Worm (Caenorhabditis elegans) whole organism, late embryonic: ENCODE results near the gene hsp-43.
A peak's percentile ranks its signal among the peaks of the same experiment; 100 is the strongest.

Experiments
- C08G9.2 ChIP-seq: sonication (generic microtip); optimal IDR thresholded peaks from 2 replicates; lab custom pipeline; 2016; ENCODE audit warnings: mild to moderate bottlenecking, missing genetic modification characterization, moderate library complexity, missing compliant biosample characterization
- C38D4.7 ChIP-seq: fragments of 200-800 bp; sonication (Bioruptor generic); optimal IDR thresholded peaks from 2 replicates; lab custom pipeline; 2018; ENCODE audit warnings: mild to moderate bottlenecking, missing genetic modification characterization, moderate library complexity, missing compliant biosample characterization
- F13H6.1 ChIP-seq: sonication (generic microtip); optimal IDR thresholded peaks from 2 replicates; lab custom pipeline; 2016; ENCODE audit warnings: missing genetic modification characterization, missing compliant biosample characterization
- K02D7.2 ChIP-seq: sonication (generic microtip); optimal IDR thresholded peaks from 2 replicates; lab custom pipeline; 2017; ENCODE audit warnings: mild to moderate bottlenecking, missing genetic modification characterization, missing compliant biosample characterization
- K09A11.1 ChIP-seq: sonication (generic microtip); optimal IDR thresholded peaks from 2 replicates; lab custom pipeline; 2017; ENCODE audit warnings: antibody characterized with exemption, mild to moderate bottlenecking, missing genetic modification characterization, missing compliant biosample characterization; ENCODE audit not compliant: insufficient read depth
- T23F11.4 ChIP-seq: fragments of 200-800 bp; sonication (Bioruptor generic); optimal IDR thresholded peaks from 2 replicates; lab custom pipeline; 2018; ENCODE audit warnings: mild to moderate bottlenecking, missing genetic modification characterization, missing compliant biosample characterization
- ceh-14 ChIP-seq: sonication (generic microtip); optimal IDR thresholded peaks from 2 replicates; lab custom pipeline; 2016; ENCODE audit warnings: missing genotype, missing genetic modification characterization, missing compliant biosample characterization
- ceh-30 ChIP-seq: fragments of 150-350 bp; optimal IDR thresholded peaks from 2 replicates; lab custom pipeline; 2014; ENCODE audit warnings: missing biosample characterization, missing genetic modification characterization
- ceh-34 ChIP-seq: sonication (generic microtip); optimal IDR thresholded peaks from 2 replicates; lab custom pipeline; 2016; ENCODE audit warnings: mild to moderate bottlenecking, missing genetic modification characterization, missing compliant biosample characterization
- ceh-45 ChIP-seq: fragments of 200-800 bp; sonication (Bioruptor generic); IDR thresholded peaks from 2 replicates; pipeline ENCODE4 v1.3.6; 2022; ENCODE audit warnings: missing genetic modification reagents, missing genetic modification characterization, missing compliant biosample characterization
- ceh-48 ChIP-seq: sonication (generic microtip); optimal IDR thresholded peaks from 2 replicates; lab custom pipeline; 2016; ENCODE audit warnings: missing genetic modification characterization, inconsistent platforms, missing compliant biosample characterization
- che-1 ChIP-seq: sonication (generic microtip); optimal IDR thresholded peaks from 2 replicates; lab custom pipeline; 2016; ENCODE audit warnings: mild to moderate bottlenecking, missing genetic modification characterization, missing compliant biosample characterization
- dmd-4 ChIP-seq: sonication (generic microtip); optimal IDR thresholded peaks from 2 replicates; lab custom pipeline; 2016; ENCODE audit warnings: borderline replicate concordance, missing genetic modification characterization, missing compliant biosample characterization
- elt-4 ChIP-seq: sonication (generic microtip); optimal IDR thresholded peaks from 2 replicates; lab custom pipeline; 2016; ENCODE audit warnings: missing genetic modification characterization, missing compliant biosample characterization
- ets-4 ChIP-seq: sonication (generic microtip); optimal IDR thresholded peaks from 2 replicates; lab custom pipeline; 2016; ENCODE audit warnings: missing genetic modification characterization, missing compliant biosample characterization
- gmeb-2 ChIP-seq: sonication (generic microtip); optimal IDR thresholded peaks from 2 replicates; lab custom pipeline; 2016; ENCODE audit warnings: missing genetic modification characterization, inconsistent platforms, missing compliant biosample characterization
- hlh-13 ChIP-seq: fragments of 200-800 bp; sonication (Bioruptor generic); optimal IDR thresholded peaks from 2 replicates; lab custom pipeline; 2018; ENCODE audit warnings: mild to moderate bottlenecking, missing genetic modification characterization, missing compliant biosample characterization
- lin-11 ChIP-seq: fragments of 200-800 bp; sonication (Bioruptor generic); optimal IDR thresholded peaks from 2 replicates; lab custom pipeline; 2018; ENCODE audit warnings: mild to moderate bottlenecking, missing genetic modification characterization, missing compliant biosample characterization
- madf-2 ChIP-seq: sonication (generic microtip); optimal IDR thresholded peaks from 2 replicates; lab custom pipeline; 2017; ENCODE audit warnings: missing genetic modification characterization, missing compliant biosample characterization
- mec-3 ChIP-seq: sonication (generic microtip); optimal IDR thresholded peaks from 2 replicates; lab custom pipeline; 2016; ENCODE audit warnings: borderline replicate concordance, missing genetic modification characterization, missing compliant biosample characterization
- npax-4 ChIP-seq: sonication (generic microtip); optimal IDR thresholded peaks from 2 replicates; lab custom pipeline; 2016; ENCODE audit warnings: missing genetic modification characterization, missing compliant biosample characterization
- pag-3 ChIP-seq: sonication (generic microtip); optimal IDR thresholded peaks from 2 replicates; lab custom pipeline; 2016; ENCODE audit warnings: missing compliant biosample characterization, missing genetic modification characterization, borderline replicate concordance
- pax-1 ChIP-seq: fragments of 150-350 bp; optimal IDR thresholded peaks from 2 replicates; lab custom pipeline; 2014; ENCODE audit warnings: missing biosample characterization, missing genetic modification characterization
- ref-2 ChIP-seq: sonication (generic microtip); optimal IDR thresholded peaks from 2 replicates; lab custom pipeline; 2016; ENCODE audit warnings: missing genetic modification characterization, missing compliant biosample characterization
- rnt-1 ChIP-seq: sonication (generic microtip); optimal IDR thresholded peaks from 2 replicates; lab custom pipeline; 2016; ENCODE audit warnings: missing genetic modification characterization, missing compliant biosample characterization
- sox-2 ChIP-seq: fragments of 200-800 bp; sonication (Bioruptor generic); IDR thresholded peaks from 2 replicates; pipeline ENCODE4 v1.3.6; 2022; ENCODE audit warnings: missing genetic modification reagents, missing genetic modification characterization, missing compliant biosample characterization
- syd-9 ChIP-seq: sonication (generic microtip); optimal IDR thresholded peaks from 2 replicates; lab custom pipeline; 2016; ENCODE audit warnings: mild to moderate bottlenecking, missing genetic modification characterization, moderate library complexity, missing compliant biosample characterization
- tbx-2 ChIP-seq: sonication (generic microtip); optimal IDR thresholded peaks from 2 replicates; lab custom pipeline; 2016; ENCODE audit warnings: missing genetic modification characterization, missing compliant biosample characterization
- ttx-3 ChIP-seq: sonication (generic microtip); optimal IDR thresholded peaks from 2 replicates; lab custom pipeline; 2016; ENCODE audit warnings: missing genetic modification reagents, missing genetic modification characterization, missing compliant biosample characterization
- unc-42 ChIP-seq: sonication (generic microtip); optimal IDR thresholded peaks from 2 replicates; lab custom pipeline; 2016; ENCODE audit warnings: missing genotype, missing genetic modification characterization, missing compliant biosample characterization
- unc-55 ChIP-seq: sonication (generic microtip); optimal IDR thresholded peaks from 2 replicates; lab custom pipeline; 2017; ENCODE audit warnings: missing biosample characterization, missing genetic modification reagents, missing genetic modification characterization
- unc-86 ChIP-seq: sonication (generic microtip); optimal IDR thresholded peaks from 2 replicates; lab custom pipeline; 2016; ENCODE audit warnings: missing genetic modification characterization, missing compliant biosample characterization
- zip-5 ChIP-seq: sonication (generic microtip); optimal IDR thresholded peaks from 2 replicates; lab custom pipeline; 2016; ENCODE audit warnings: missing genetic modification characterization, missing compliant biosample characterization

hsp-43 gene

DNA sequence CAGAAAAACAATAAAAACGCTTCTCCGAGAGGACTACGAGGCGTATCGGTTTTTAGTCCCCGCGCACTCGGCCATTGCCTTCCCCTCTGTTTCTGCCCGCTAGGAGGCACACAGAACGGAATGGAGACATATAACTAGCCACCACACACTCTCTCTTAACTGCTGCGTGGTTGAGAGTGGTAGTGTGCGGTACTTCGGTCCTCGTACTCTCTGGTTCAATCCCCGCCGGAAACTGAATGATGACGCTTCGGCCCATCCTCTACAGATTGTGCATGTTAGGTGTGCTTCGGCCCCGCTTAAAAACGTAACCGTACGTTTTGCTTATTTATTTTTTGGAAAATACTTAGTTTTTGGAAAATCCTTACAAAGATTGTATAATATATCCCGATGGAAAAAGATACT, 27.7 kb downstream of the hsp-43 start, which contains the start of gene T13C5.6 (continued):
- TF ChIP-seq mec-3 (tag; lab: Kevin White, UChicago) = peak; percentile 97
- peak; percentile 96 for TF ChIP-seq F13H6.1 (tag; lab: Kevin White, UChicago)
- TF ChIP-seq ceh-34 (tag; lab: Kevin White, UChicago) = peak; percentile 98
- peak; percentile 98 for TF ChIP-seq rnt-1 (tag; lab: Kevin White, UChicago)
- TF ChIP-seq lin-11 = peak; percentile 92
- peak; percentile 93 for TF ChIP-seq K02D7.2 (tag; lab: Kevin White, UChicago)
- TF ChIP-seq unc-55 (GFP tag; lab: Kevin White, UChicago) = peak; percentile 47
- TF ChIP-seq zip-5 = peak; percentile 91
- TF ChIP-seq sox-2 = peak; percentile 96
- peak; percentile 92 for TF ChIP-seq ceh-45 (GFP tag; lab: Robert Waterston, UW)
- no peak for TF ChIP-seq pax-1 (tag; lab: Kevin White, UChicago)
- TF ChIP-seq elt-4 (tag; lab: Kevin White, UChicago) = peak; percentile 95
- peak; percentile 94 for TF ChIP-seq npax-4 (tag; lab: Kevin White, UChicago)
- TF ChIP-seq C08G9.2 (tag; lab: Kevin White, UChicago) = peak; percentile 95
- TF ChIP-seq T23F11.4 (GFP tag; lab: Kevin White, UChicago) = peak; percentile 97
- TF ChIP-seq K09A11.1 = peak; percentile 82

DNA sequence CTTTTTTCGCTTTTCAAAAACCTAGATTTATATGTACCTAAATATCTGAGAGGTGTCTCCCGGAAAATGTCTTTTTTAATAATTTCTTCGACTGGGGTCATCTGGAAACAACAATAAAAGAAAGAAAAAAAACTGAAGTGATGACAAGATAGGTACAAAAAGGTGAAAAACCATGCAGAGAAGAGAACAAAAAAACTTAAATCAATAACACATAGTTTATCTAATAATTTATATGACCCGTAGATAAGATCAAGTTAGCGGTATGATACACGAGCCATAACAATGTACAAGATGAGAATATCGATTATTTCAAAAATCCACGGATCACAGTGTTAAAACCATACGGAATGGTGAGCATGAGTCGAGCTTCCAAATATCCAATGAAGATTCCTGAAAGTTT, 29.0 kb downstream of the hsp-43 start, which contains the start of gene mtp-18:
mtp-18 (minus strand) TSS at position 101 of the 400 bp plus-strand sequence.
- TF ChIP-seq elt-4 (tag; lab: Kevin White, UChicago) = no peak
- no peak for TF ChIP-seq gmeb-2 (tag; lab: Kevin White, UChicago)
- no peak for TF ChIP-seq hlh-13 (GFP tag; lab: Kevin White, UChicago)
- no peak for TF ChIP-seq mec-3 (tag; lab: Kevin White, UChicago)
- TF ChIP-seq ceh-34 (tag; lab: Kevin White, UChicago) = no peak
- no peak for TF ChIP-seq unc-42 (tag; lab: Kevin White, UChicago)
- no peak for TF ChIP-seq ets-4 (tag; lab: Kevin White, UChicago)
- TF ChIP-seq unc-86 (tag; lab: Kevin White, UChicago) = no peak
- TF ChIP-seq che-1 (tag; lab: Kevin White, UChicago) = no peak
- no peak for TF ChIP-seq ref-2 (tag; lab: Kevin White, UChicago)
- TF ChIP-seq pag-3 (tag; lab: Kevin White, UChicago) = no peak
- no peak for TF ChIP-seq ceh-48 (tag; lab: Kevin White, UChicago)

DNA sequence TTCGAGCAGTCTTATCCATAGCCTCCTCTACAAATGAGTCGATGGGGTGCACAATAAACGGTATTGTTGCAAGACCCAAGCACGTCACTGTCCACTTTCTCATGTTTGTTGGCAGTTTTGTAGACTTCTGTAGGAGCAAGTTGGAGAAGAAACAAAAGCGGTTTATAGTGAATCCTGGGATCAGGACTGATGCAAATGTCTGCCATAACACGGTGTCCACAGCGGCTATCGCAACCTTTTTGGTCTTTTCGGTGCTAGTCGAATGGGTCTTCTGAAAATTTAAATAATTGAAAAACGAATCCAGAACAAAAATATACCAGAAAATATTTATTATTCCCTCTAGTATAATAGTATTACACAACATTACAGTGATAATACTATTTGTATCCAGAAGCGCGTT, 30.0 kb downstream of the hsp-43 start:
- TF ChIP-seq unc-55 (GFP tag; lab: Kevin White, UChicago) (no peak), che-1 (tag; lab: Kevin White, UChicago) (no peak), hlh-13 (GFP tag; lab: Kevin White, UChicago) (no peak), C38D4.7 (GFP tag; lab: Kevin White, UChicago) (no peak), tbx-2 (tag; lab: Kevin White, UChicago) (no peak), ceh-14 (tag; lab: Kevin White, UChicago) (no peak), ref-2 (tag; lab: Kevin White, UChicago) (no peak), dmd-4 (no peak), madf-2 (no peak), C08G9.2 (tag; lab: Kevin White, UChicago) (no peak), ceh-30 (tag; lab: Kevin White, UChicago) (no peak)

DNA sequence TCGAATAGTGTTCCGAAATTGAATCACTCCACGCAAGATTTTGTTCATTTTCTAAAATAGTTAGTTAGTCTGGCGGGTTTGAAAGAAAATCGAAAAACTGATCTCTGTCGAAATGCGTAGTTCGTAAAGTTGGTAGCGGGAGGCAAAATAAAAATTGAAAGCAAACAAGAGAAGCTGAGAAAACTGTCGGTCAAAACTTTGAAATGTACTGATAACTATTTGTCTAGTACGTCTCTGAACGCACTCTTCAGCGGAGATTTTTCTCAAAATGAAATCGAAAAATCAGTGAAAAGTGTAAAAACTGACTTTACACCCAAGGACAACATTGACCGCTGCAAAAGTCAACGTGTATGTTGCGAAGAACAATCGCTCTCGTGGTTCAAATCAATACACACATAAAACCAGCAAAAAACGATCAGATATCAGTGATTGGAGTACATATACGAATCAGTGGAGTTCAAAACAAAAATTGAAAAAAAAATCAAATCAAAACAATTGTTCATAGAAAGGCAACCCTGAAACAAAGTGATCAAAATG, 30.6 kb downstream of the hsp-43 start, which contains the start of gene bca-1:
bca-1 (minus strand) TSS at position 51 of the 537 bp plus-strand sequence.
- TF ChIP-seq ttx-3 (tag; lab: Kevin White, UChicago) (no peak), che-1 (tag; lab: Kevin White, UChicago) (no peak), syd-9 (tag; lab: Kevin White, UChicago) (no peak)
- TF ChIP-seq, all 69 proteins: peak for 0
